Worm (Caenorhabditis elegans) whole organism, L1 larva: ENCODE measurements around the gene rom-4.

Experiments used
- C04F5.9 ChIP-seq: sonication (generic microtip); optimal IDR thresholded peaks from 2 replicates; lab custom pipeline; 2016; ENCODE audit warnings: missing genetic modification characterization, missing compliant biosample characterization
- C16A3.4 ChIP-seq: fragments of 150-350 bp; optimal IDR thresholded peaks from 2 replicates; lab custom pipeline; 2014; ENCODE audit warnings: missing biosample characterization, missing genetic modification characterization
- C34B4.2 ChIP-seq: sonication (generic microtip); optimal IDR thresholded peaks from 2 replicates; lab custom pipeline; 2017; ENCODE audit warnings: mild to moderate bottlenecking, missing genetic modification characterization, missing compliant biosample characterization
- aha-1 ChIP-seq: fragments of 150-350 bp; optimal IDR thresholded peaks from 2 replicates; lab custom pipeline; 2014; ENCODE audit warnings: missing biosample characterization, missing genetic modification characterization
- ceh-63 ChIP-seq: fragments of 200-800 bp; sonication (Bioruptor generic); optimal IDR thresholded peaks from 2 replicates; lab custom pipeline; 2018; ENCODE audit warnings: mild to moderate bottlenecking, missing genetic modification characterization, missing compliant biosample characterization
- ceh-88 ChIP-seq: fragments of 200-800 bp; sonication (Bioruptor generic); IDR thresholded peaks from 2 replicates; pipeline ENCODE4 v1.3.6; 2022; ENCODE audit warnings: missing genetic modification characterization, missing compliant biosample characterization
- ceh-90 ChIP-seq: sonication (generic microtip); optimal IDR thresholded peaks from 2 replicates; lab custom pipeline; 2016; ENCODE audit warnings: missing genetic modification characterization, missing compliant biosample characterization
- dsc-1 ChIP-seq: sonication (generic microtip); optimal IDR thresholded peaks from 2 replicates; lab custom pipeline; 2016; ENCODE audit warnings: mild to moderate bottlenecking, missing genetic modification characterization, missing compliant biosample characterization
- efl-1 ChIP-seq, 4 experiments: fragments of 150-350 bp; optimal IDR thresholded peaks in 3 of 4; peaks in 1 of 4; 1 replicate in 1 of 4; 2 replicates in 3 of 4; lab custom pipeline; 2014; ENCODE audit warnings: missing biosample characterization in 2 of 4, missing genetic modification characterization in 2 of 4, missing genetic modification reagents in 2 of 4
- elt-2 ChIP-seq: sonication (generic microtip); optimal IDR thresholded peaks from 2 replicates; lab custom pipeline; 2016; ENCODE audit warnings: missing genetic modification characterization, mild to moderate bottlenecking, inconsistent platforms, missing compliant biosample characterization, missing genetic modification reagents
- elt-3 ChIP-seq, 6 experiments: fragments of 150-350 bp in 1 of 6; sonication (generic microtip); optimal IDR thresholded peaks; 2 replicates each; lab custom pipeline; 2017 to 2018; ENCODE audit warnings: missing biosample characterization in 6 of 6, missing genetic modification characterization in 6 of 6, inconsistent platforms in 1 of 6
- fkh-10 ChIP-seq: sonication (generic microtip); optimal IDR thresholded peaks from 2 replicates; lab custom pipeline; 2017; ENCODE audit warnings: missing biosample characterization, missing genetic modification reagents, missing genetic modification characterization
- fkh-8 ChIP-seq: sonication (generic microtip); optimal IDR thresholded peaks from 2 replicates; lab custom pipeline; 2016; ENCODE audit warnings: mild to moderate bottlenecking, missing genetic modification characterization, missing compliant biosample characterization
- fos-1 ChIP-seq: fragments of 150-350 bp; optimal IDR thresholded peaks from 2 replicates; lab custom pipeline; 2014; ENCODE audit warnings: missing biosample characterization, missing genetic modification characterization
- grh-1 ChIP-seq: fragments of 200-800 bp; sonication (Bioruptor generic); IDR thresholded peaks from 2 replicates; pipeline ENCODE4 v1.3.6; 2022; ENCODE audit warnings: missing genetic modification reagents, missing genetic modification characterization, missing compliant biosample characterization
- mab-9 ChIP-seq: fragments of 200-800 bp; sonication (Bioruptor generic); IDR thresholded peaks from 2 replicates; pipeline ENCODE4 v1.3.6; 2022; ENCODE audit warnings: missing genetic modification reagents, missing genetic modification characterization, missing compliant biosample characterization
- mdl-1 ChIP-seq, 2 experiments: fragments of 150-350 bp; optimal IDR thresholded peaks; 2 replicates each; lab custom pipeline; 2014 to 2017; ENCODE audit warnings: missing biosample characterization in 2 of 2, missing genetic modification characterization in 2 of 2, inconsistent platforms in 1 of 2
- mef-2 ChIP-seq: fragments of 150-350 bp; optimal IDR thresholded peaks from 2 replicates; lab custom pipeline; 2014; ENCODE audit warnings: missing biosample characterization, missing genetic modification characterization
- mep-1 ChIP-seq: fragments of 150-350 bp; optimal IDR thresholded peaks from 2 replicates; lab custom pipeline; 2014; ENCODE audit warnings: missing biosample characterization, missing genetic modification characterization
- nhr-12 ChIP-seq: sonication (generic microtip); optimal IDR thresholded peaks from 2 replicates; lab custom pipeline; 2017; ENCODE audit warnings: missing biosample characterization, missing genetic modification characterization
- nhr-19 ChIP-seq: fragments of 200-800 bp; sonication (Bioruptor generic); conservative IDR thresholded peaks from 2 replicates; pipeline ENCODE4 v1.3.6; 2022; ENCODE audit warnings: missing genetic modification characterization, missing compliant biosample characterization
- nhr-237 ChIP-seq: fragments of 150-350 bp; optimal IDR thresholded peaks from 2 replicates; lab custom pipeline; 2014; ENCODE audit warnings: missing biosample characterization, missing genetic modification characterization
- nhr-28 ChIP-seq: fragments of 150-350 bp; optimal IDR thresholded peaks from 2 replicates; lab custom pipeline; 2014; ENCODE audit warnings: missing biosample characterization, missing genetic modification characterization
- nhr-71 ChIP-seq: sonication (generic microtip); optimal IDR thresholded peaks from 2 replicates; lab custom pipeline; 2016; ENCODE audit warnings: mild to moderate bottlenecking, missing genetic modification characterization, moderate library complexity, missing compliant biosample characterization
- nhr-90 ChIP-seq: sonication (generic microtip); optimal IDR thresholded peaks from 2 replicates; lab custom pipeline; 2016; ENCODE audit warnings: mild to moderate bottlenecking, missing genetic modification characterization, missing compliant biosample characterization; ENCODE audit not compliant: poor library complexity
- sox-4 ChIP-seq: sonication (generic microtip); optimal IDR thresholded peaks from 2 replicates; lab custom pipeline; 2016; ENCODE audit warnings: missing genetic modification characterization, missing compliant biosample characterization
- sup-37 ChIP-seq: fragments of 200-800 bp; sonication (Bioruptor generic); optimal IDR thresholded peaks from 2 replicates; lab custom pipeline; 2018; ENCODE audit warnings: mild to moderate bottlenecking, missing genetic modification characterization, missing compliant biosample characterization
- tlp-1 ChIP-seq: fragments of 150-350 bp; optimal IDR thresholded peaks from 2 replicates; lab custom pipeline; 2014; ENCODE audit warnings: missing biosample characterization, missing genetic modification characterization
- unc-30 ChIP-seq: sonication (generic microtip); optimal IDR thresholded peaks from 2 replicates; lab custom pipeline; 2017; ENCODE audit warnings: missing biosample characterization, missing genetic modification characterization
- unc-98 ChIP-seq: fragments of 200-800 bp; sonication (Bioruptor generic); IDR thresholded peaks from 2 replicates; pipeline ENCODE4 v1.3.6; 2022; ENCODE audit warnings: missing genetic modification characterization, missing compliant biosample characterization
- zag-1 ChIP-seq: fragments of 150-350 bp; optimal IDR thresholded peaks from 2 replicates; lab custom pipeline; 2014; ENCODE audit warnings: missing biosample characterization, missing genetic modification characterization

rom-4 gene

DNA sequence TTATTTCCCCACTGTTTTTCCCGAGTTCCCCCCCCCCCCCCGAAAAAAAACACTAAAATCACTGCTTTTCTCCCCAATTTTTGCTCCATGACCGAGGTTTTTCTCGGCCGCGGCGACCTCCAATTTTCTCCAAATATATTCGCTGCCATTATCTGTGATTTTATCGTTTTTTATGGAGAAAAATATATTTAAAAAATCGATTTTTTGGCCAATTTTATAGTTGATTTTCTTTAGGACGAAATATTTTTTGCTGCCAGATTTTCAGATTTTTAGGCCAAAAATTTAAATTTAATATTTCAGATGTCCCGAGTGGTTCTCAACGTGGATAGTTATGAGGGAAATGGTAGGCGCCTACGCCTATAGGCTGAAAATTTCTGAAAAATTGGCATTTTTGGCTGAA, 45.9 kb upstream of the rom-4 start, which contains the start of gene rad-54.B:
rad-54.B (plus strand) TSS at position 301 of the 400 bp plus-strand sequence.
- no peak for TF ChIP-seq mab-9 (GFP tag; lab: Robert Waterston, UW)
- no peak for TF ChIP-seq mep-1
- no peak for TF ChIP-seq efl-1 (optimal IDR thresholded peaks at IDR 0.05; lab: Kevin White, UChicago)
- TF ChIP-seq efl-1 (GFP tag; optimal IDR thresholded peaks at IDR 0.05 in 1 of 2; lab: Kevin White, UChicago) = peak in 1 of 2 experiments; percentile 51
- TF ChIP-seq nhr-90 (tag; lab: Kevin White, UChicago) = no peak
- TF ChIP-seq, all 84 proteins: peak for 1

DNA sequence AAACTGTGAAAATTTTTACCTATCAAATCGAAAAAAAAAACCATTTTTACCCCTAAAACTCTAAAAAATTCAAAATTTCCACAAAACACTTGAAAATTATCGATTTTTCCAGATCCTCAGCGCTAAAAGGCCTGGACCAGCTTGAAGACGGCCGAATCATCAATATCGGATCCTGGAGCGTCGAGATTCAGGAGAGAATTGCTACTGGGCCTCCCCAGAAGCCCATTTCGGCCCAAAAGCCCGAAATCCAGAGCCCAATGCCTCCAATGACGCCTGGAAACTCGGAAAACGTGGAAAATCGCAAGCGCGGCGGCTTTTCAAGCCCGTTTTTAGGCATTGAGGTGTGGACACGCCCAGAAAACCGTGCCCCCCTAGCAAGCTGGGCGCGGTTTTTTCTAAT, 43.2 kb upstream of the rom-4 start:
- TF ChIP-seq efl-1 (optimal IDR thresholded peaks at IDR 0.05; lab: Kevin White, UChicago) = no peak
- peak in 1 of 2 experiments; percentile 32 for TF ChIP-seq efl-1 (GFP tag; optimal IDR thresholded peaks at IDR 0.05 in 1 of 2; lab: Kevin White, UChicago)
- TF ChIP-seq sup-37 (GFP tag; lab: Kevin White, UChicago) = no peak

DNA sequence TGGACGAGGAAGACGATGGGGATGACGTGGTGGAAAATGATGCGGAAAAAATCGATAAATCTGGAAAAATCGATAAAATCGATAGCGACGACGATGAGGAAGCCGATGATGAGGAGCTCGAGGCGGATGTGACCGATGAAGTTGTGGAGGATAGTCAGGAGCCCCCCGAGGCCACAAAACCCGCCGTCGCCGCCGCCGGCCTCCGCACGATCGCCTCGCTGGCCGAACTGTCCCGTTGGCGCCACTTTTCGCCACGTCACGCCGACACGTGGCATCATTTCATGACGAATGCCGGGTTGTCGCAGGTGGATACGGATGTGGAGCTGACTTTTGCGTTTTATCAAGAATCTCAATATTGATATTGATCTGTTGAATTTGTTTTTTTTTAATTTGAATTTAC, 33.2 kb upstream of the rom-4 start:
- TF ChIP-seq fkh-8 (tag; lab: Kevin White, UChicago) = no peak
- no peak for TF ChIP-seq grh-1
- TF ChIP-seq fos-1 (tag; lab: Kevin White, UChicago) = no peak
- no peak for TF ChIP-seq mef-2 (tag; lab: Kevin White, UChicago)
- no peak for TF ChIP-seq nhr-71 (tag; lab: Kevin White, UChicago)
- no peak for TF ChIP-seq aha-1 (tag; lab: Kevin White, UChicago)
- no peak for TF ChIP-seq tlp-1
- no peak for TF ChIP-seq mab-9 (GFP tag; lab: Robert Waterston, UW)
- no peak for TF ChIP-seq C04F5.9 (tag; lab: Kevin White, UChicago)
- TF ChIP-seq ceh-90 (tag; lab: Kevin White, UChicago) = no peak
- TF ChIP-seq C34B4.2 (tag; lab: Kevin White, UChicago) = no peak
- TF ChIP-seq sox-4 (tag; lab: Kevin White, UChicago) = no peak
- no peak for TF ChIP-seq zag-1 (tag; lab: Kevin White, UChicago)

DNA sequence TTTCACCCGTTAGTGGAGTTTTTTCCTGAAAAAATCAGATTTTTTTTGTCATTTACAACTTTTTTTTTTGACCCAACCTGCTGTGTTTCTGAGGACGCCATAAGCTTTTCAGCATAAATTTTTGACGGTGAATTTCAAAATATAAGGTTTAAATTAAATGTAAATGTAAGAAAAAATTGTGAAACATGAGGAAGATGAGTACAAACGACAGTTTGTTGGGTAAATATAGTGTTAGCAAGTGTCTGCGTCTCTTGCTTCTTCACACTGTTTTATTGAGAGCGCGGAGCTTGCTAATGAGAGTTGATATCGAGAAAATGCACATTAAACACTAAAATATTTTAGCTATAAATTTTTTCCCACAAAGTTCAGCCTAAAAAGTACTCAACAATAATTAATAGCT, 25.2 kb upstream of the rom-4 start, which contains the start of gene rom-3:
rom-3 (minus strand) TSS at position 101 of the 400 bp plus-strand sequence.
- TF ChIP-seq fkh-10 (GFP tag; lab: Kevin White, UChicago) (no peak), nhr-12 (tag; lab: Kevin White, UChicago) (no peak), unc-98 (no peak), elt-2 (tag; lab: Kevin White, UChicago) (no peak)

DNA sequence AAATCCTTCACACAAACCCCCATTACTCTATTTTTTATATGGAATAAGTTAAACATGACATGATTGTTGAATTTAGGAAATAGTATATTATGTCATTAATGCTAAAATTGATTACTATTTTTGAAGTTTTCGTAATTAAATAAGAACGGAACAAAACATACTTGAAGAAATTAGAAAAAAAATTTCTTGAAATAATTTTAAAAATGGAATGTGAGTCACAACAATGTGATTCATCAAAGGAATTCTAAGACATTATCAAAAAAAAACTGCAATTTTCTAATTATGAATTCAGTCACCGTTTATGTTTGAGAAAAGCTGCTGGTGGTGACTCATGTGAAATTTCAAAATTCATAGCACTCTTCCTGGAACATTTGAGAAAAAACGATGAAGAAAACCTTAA, 7.2 kb upstream of the rom-4 start, which contains the start of gene nccd-1:
nccd-1 (plus strand) TSS at position 301 of the 400 bp plus-strand sequence.
- TF ChIP-seq C16A3.4 (no peak), unc-30 (no peak), nhr-28 (tag; lab: Kevin White, UChicago) (no peak), C04F5.9 (tag; lab: Kevin White, UChicago) (no peak), nhr-19 (GFP tag; lab: Robert Waterston, UW) (no peak), fos-1 (tag; lab: Kevin White, UChicago) (no peak), mdl-1 (tag; optimal IDR thresholded peaks at IDR 0.05; lab: Kevin White, UChicago) (no peak)
- TF ChIP-seq, all 84 proteins: peak for 0

DNA sequence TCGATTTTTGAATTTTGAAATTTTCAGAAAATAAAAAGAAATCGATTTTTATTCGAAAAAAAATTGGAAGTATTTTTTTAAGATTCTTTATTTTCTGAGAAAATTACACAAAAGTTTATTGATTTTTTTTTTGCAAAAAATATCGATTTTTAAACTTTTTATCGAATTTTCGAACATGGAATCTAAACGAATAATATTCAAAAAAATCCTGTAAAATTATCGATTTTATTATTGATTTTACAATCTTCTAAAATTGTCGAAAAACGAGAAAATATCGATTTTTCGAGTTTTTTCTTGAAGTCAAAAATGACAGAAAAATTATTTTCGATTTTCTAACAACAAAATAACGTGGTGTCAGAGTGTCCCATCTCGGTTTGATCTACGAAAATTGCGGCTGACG, 10.1 kb downstream of the rom-4 start:
- no peak for TF ChIP-seq elt-3 (tag; optimal IDR thresholded peaks at IDR 0.05; lab: Kevin White, UChicago)
- no peak for TF ChIP-seq grh-1
- no peak for TF ChIP-seq mef-2 (tag; lab: Kevin White, UChicago)
- TF ChIP-seq nhr-71 (tag; lab: Kevin White, UChicago) = no peak

DNA sequence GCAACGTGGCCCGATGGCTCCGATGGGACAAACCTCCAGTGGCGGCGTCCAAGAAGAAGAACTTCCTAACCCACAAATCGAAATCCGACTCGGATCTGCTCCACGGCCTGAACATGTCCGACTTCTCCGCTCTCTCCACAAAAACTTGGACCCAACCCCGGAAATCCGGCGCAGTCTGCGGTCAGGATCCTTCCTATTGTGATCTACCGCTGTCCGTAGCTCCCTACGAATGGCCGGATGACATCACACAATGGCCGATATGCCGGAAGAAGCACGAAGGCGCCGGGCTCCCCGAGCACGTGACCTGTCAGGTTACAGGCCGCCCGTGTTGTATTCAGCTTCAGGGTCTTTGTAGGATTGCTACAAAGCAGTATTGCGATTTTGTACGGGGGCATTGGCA, 14.7 kb downstream of the rom-4 start:
- no peak for TF ChIP-seq ceh-63 (GFP tag; lab: Kevin White, UChicago)
- no peak for TF ChIP-seq nhr-237
- no peak for TF ChIP-seq dsc-1 (tag; lab: Kevin White, UChicago)
- no peak for TF ChIP-seq mab-9 (GFP tag; lab: Robert Waterston, UW)
- no peak for TF ChIP-seq ceh-88 (GFP tag; lab: Robert Waterston, UW)
- TF ChIP-seq, all 84 proteins: peak for 0
